Worm (Caenorhabditis elegans) whole organism, midembryonic: ENCODE data around the gene gtap-1.

Experiments
- T22C8.4 ChIP-seq: fragments of 200-800 bp; sonication (Bioruptor generic); IDR thresholded peaks from 2 replicates; pipeline ENCODE4 v1.3.6; 2022; ENCODE audit warnings: missing genetic modification characterization, missing compliant biosample characterization
- cog-1 ChIP-seq: sonication (generic microtip); optimal IDR thresholded peaks from 2 replicates; lab custom pipeline; 2016; ENCODE audit warnings: missing genetic modification characterization, missing compliant biosample characterization
- flt-1 ChIP-seq: fragments of 200-800 bp; sonication (Bioruptor generic); IDR thresholded peaks from 2 replicates; pipeline ENCODE4 v1.3.6; 2022; ENCODE audit warnings: missing genetic modification characterization, missing compliant biosample characterization
- klf-2 ChIP-seq: fragments of 200-800 bp; sonication (Bioruptor generic); conservative IDR thresholded peaks from 2 replicates; pipeline ENCODE4 v1.3.6; 2022; ENCODE audit warnings: missing genetic modification reagents, missing genetic modification characterization, missing compliant biosample characterization
- med-1 ChIP-seq: sonication (generic microtip); optimal IDR thresholded peaks from 2 replicates; lab custom pipeline; 2017; ENCODE audit warnings: missing genetic modification characterization, mild to moderate bottlenecking, missing compliant biosample characterization, antibody characterized with exemption, missing genetic modification reagents; ENCODE audit not compliant: insufficient read depth
- tab-1 ChIP-seq: fragments of 200-800 bp; sonication (Bioruptor generic); IDR thresholded peaks from 2 replicates; pipeline ENCODE4 v1.3.6; 2022; ENCODE audit warnings: missing genetic modification characterization, missing compliant biosample characterization
- ztf-23 ChIP-seq: fragments of 200-800 bp; sonication (Bioruptor generic); IDR thresholded peaks from 2 replicates; pipeline ENCODE4 v1.3.6; 2022; ENCODE audit warnings: missing genetic modification reagents, missing genetic modification characterization, missing compliant biosample characterization
- ztf-29 ChIP-seq: fragments of 200-800 bp; sonication (Bioruptor generic); IDR thresholded peaks from 2 replicates; pipeline ENCODE4 v1.3.6; 2022; ENCODE audit warnings: missing genetic modification reagents, missing genetic modification characterization, missing compliant biosample characterization

ce11 chrII:5799553-5799952, 33.5 kb downstream of the gtap-1 start, which contains the start of gene K05F1.8:
- TF ChIP-seq tab-1 (GFP tag; lab: Robert Waterston, UW) (no peak), ztf-23 (GFP tag; lab: Robert Waterston, UW) (no peak), flt-1 (GFP tag; lab: Robert Waterston, UW) (no peak), ztf-29 (no peak), klf-2 (GFP tag; lab: Robert Waterston, UW) (no peak), T22C8.4 (GFP tag; lab: Robert Waterston, UW) (no peak), med-1 (GFP tag; lab: Kevin White, UChicago) (no peak), cog-1 (tag; lab: Kevin White, UChicago) (no peak)
